Worm (Caenorhabditis elegans): Measurements from ENCODE around the gene ced-11.

- TF ChIP-seq fkh-10 (GFP tag; optimal IDR thresholded peaks at IDR 0.05) (no peak), ceh-6 (GFP tag; optimal IDR thresholded peaks at IDR 0.05) (no peak), elt-2 (tag; optimal IDR thresholded peaks at IDR 0.05) (no peak), syd-9 (tag; optimal IDR thresholded peaks at IDR 0.05) (no peak), hlh-30 (tag; optimal IDR thresholded peaks at IDR 0.05; ENCODE audit: insufficient read depth) (no peak), unc-55 (GFP tag; optimal IDR thresholded peaks at IDR 0.05) (no peak), ama-1 (optimal IDR thresholded peaks at IDR 0.05) (no peak), tbx-2 (tag; optimal IDR thresholded peaks at IDR 0.05) (no peak)
Observed at ce11 chrIII:9152950-9153349, 33.6 kb downstream of the ced-11 start.
